Fruit fly (Drosophila melanogaster): ENCODE data around the gene RpL24.

Gene RpL24

DNA sequence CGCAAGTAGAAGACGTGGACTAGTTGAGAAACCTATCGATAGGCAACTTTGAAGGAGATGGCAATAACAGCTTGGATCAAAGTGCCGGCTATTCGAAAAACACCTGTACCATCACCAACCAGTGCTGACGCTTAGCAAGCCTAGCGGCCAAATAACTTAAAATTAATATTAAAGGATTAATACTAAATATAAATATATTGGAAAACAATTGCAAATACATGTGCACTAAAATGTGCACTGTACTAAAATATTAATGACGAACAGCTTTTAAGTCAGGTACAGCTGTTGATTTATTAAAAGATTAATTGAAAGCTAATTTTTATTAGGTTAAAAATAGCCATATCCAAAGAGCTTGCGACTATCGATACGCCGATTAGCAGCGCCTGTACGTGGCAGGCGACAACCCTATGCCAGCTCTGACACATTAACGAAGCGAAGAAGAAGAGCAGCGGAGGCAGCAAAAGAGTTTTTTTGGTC lies 16.4 kb downstream of the RpL24 start, which contains the start of the genes CG9302 and beta'COP (continued):
- TF ChIP-seq CG3919 (GFP tag; optimal IDR thresholded peaks at IDR 0.05) (no peak), CG8319 (GFP tag; optimal IDR thresholded peaks at IDR 0.05) (no peak), CG34406 (GFP tag; optimal IDR thresholded peaks at IDR 0.05) (peak; percentile 48), CG8632 (GFP tag; optimal IDR thresholded peaks at IDR 0.05) (no peak), vri (GFP tag; optimal IDR thresholded peaks at IDR 0.05) (no peak), Met (GFP tag; optimal IDR thresholded peaks at IDR 0.05) (no peak), salr (GFP tag; optimal IDR thresholded peaks at IDR 0.05) (no peak)

DNA sequence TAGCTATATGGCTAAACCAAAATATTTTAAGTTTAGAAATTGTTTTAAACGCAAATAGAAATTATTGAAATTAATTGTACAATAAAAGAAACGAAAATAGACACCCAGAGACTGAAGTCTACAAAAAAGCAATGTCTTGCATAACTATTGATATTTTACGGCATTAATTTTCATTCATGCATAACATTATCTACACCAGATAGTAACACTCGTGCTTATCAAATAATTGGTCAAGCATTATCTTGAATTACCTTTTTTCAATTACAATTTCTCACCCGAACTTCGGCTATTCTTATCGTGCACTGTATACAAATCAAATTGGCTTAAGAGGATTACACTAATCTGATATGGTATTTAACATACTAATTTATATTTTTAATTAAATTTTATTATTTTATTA lies 18.8 kb downstream of the RpL24 start:
- TF ChIP-seq CG9139 (GFP tag; optimal IDR thresholded peaks at IDR 0.05) (no peak), salr (GFP tag; optimal IDR thresholded peaks at IDR 0.05) (no peak), CG11762 (GFP tag; optimal IDR thresholded peaks at IDR 0.05; ENCODE audit: insufficient read depth) (no peak), CG15336 (GFP tag; IDR thresholded peaks at IDR 0.05) (no peak), Blimp-1 (GFP tag; optimal IDR thresholded peaks at IDR 0.05) (no peak), fd85E (GFP tag; optimal IDR thresholded peaks at IDR 0.05) (no peak), dsx (GFP tag; optimal IDR thresholded peaks at IDR 0.05; ENCODE audit: poor library complexity, severe bottlenecking) (no peak), CG10669 (GFP tag; optimal IDR thresholded peaks at IDR 0.05) (no peak), CG6854 (GFP tag; optimal IDR thresholded peaks at IDR 0.05) (no peak), eg (GFP tag; IDR thresholded peaks at IDR 0.05) (no peak), Sox15 (GFP tag; optimal IDR thresholded peaks at IDR 0.05) (no peak), CG16779 (tag; optimal IDR thresholded peaks at IDR 0.05) (no peak), CG11902 (GFP tag; optimal IDR thresholded peaks at IDR 0.05) (no peak), CG10631 (GFP tag; optimal IDR thresholded peaks at IDR 0.05) (no peak)

DNA sequence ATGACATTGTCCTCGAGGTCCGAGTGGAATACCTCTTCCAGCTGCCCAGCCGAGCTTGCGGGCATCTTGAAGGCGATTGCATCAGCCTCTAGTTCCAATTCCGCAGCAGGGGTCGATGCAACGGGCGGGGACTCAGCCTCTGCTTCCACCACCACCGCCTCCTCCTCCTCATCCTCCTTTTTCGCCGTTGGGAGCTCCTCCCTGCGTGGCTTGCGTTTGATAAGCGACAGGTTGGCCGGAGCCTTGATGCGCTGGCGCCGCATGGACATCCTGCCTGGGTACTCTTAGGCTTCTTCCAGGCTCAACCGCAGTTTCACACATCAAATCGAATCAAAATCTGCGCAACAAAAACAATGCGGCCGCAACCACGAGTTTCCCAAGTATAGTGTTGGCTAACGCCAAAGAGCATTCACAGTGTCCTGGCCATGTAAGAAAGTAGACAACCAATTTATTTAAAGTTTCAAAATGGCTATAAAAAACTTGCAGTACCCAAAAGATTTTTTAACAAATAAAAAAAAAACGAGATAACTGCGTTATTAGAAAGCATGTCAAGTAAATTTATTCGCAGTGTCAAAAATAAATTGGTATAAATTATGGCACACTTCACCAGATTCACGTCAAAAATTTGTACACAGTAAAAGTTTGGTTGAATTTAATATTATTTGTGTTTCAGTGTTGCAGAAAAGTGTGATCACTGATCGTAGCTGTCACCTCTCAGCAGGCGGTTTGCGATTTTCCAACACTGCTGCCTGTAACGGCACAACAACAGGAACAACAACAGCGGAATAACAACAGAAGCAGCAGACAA lies 21.3 kb downstream of the RpL24 start, which contains the start of the genes Bdp1 and CG6565:
Gene Bdp1 (minus strand): TSS at position 456 of the 808 bp plus-strand sequence.
Gene CG6565 (plus strand): TSS at position 585 of the 808 bp plus-strand sequence.
- TF ChIP-seq Hr38 (GFP tag; optimal IDR thresholded peaks at IDR 0.05) (peak; percentile 92), CG32006 (GFP tag; optimal IDR thresholded peaks at IDR 0.05) (peak; percentile 99), Blimp-1 (GFP tag; optimal IDR thresholded peaks at IDR 0.05) (peak; percentile 86), CG11902 (GFP tag; optimal IDR thresholded peaks at IDR 0.05) (peak; percentile 99), CG34406 (GFP tag; optimal IDR thresholded peaks at IDR 0.05) (peak; percentile 96), Sox102F (GFP tag; optimal IDR thresholded peaks at IDR 0.05) (peak; percentile 97), fd59A (GFP tag; optimal IDR thresholded peaks at IDR 0.05) (peak; percentile 94), CG10631 (GFP tag; optimal IDR thresholded peaks at IDR 0.05) (peak; percentile 99), achi (GFP tag; optimal IDR thresholded peaks at IDR 0.05) (peak; percentile 98), CG6808 (GFP tag; optimal IDR thresholded peaks at IDR 0.05) (peak; percentile 92), CG7368 (GFP tag; optimal IDR thresholded peaks at IDR 0.05) (peak; percentile 92), esn (GFP tag; optimal IDR thresholded peaks at IDR 0.05) (peak; percentile 99), OdsH (GFP tag; optimal IDR thresholded peaks at IDR 0.05) (peak; percentile 99), Met (GFP tag; optimal IDR thresholded peaks at IDR 0.05) (peak; percentile 97), CG1621 (tag; optimal IDR thresholded peaks at IDR 0.05) (peak; percentile 83), ss (GFP tag; optimal IDR thresholded peaks at IDR 0.05) (peak in 1 of 2 experiments; percentile 93), eg (GFP tag; IDR thresholded peaks at IDR 0.05) (peak; percentile 90), CG9139 (GFP tag; optimal IDR thresholded peaks at IDR 0.05) (no peak), vri (GFP tag; optimal IDR thresholded peaks at IDR 0.05) (peak; percentile 92), pdm3 (GFP tag; optimal IDR thresholded peaks at IDR 0.05) (peak; percentile 98), CG6792 (GFP tag; optimal IDR thresholded peaks at IDR 0.05) (peak; percentile 95), acj6 (GFP tag; optimal IDR thresholded peaks at IDR 0.05) (peak; percentile 99), CG15336 (GFP tag; IDR thresholded peaks at IDR 0.05) (peak; percentile 90), Eip78C (GFP tag) (peak; percentile 99), Ets21C (GFP tag; optimal IDR thresholded peaks at IDR 0.05) (peak; percentile 99), Hr39 (GFP tag; optimal IDR thresholded peaks at IDR 0.05) (peak; percentile 99), spab (GFP tag; optimal IDR thresholded peaks at IDR 0.05) (peak; percentile 90), CG8119 (GFP tag; IDR thresholded peaks at IDR 0.05) (peak; percentile 91), fd85E (GFP tag; optimal IDR thresholded peaks at IDR 0.05) (no peak), CG6854 (GFP tag; optimal IDR thresholded peaks at IDR 0.05) (peak; percentile 82), CG3919 (GFP tag; optimal IDR thresholded peaks at IDR 0.05) (peak; percentile 96), svp (GFP tag) (no peak), lz (GFP tag; optimal IDR thresholded peaks at IDR 0.05) (peak; percentile 99), net (GFP tag; optimal IDR thresholded peaks at IDR 0.05) (peak; percentile 95), salr (GFP tag; optimal IDR thresholded peaks at IDR 0.05) (peak; percentile 88 to 98), Eip75B (GFP tag; optimal IDR thresholded peaks at IDR 0.05) (peak; percentile 97), dsx (GFP tag; optimal IDR thresholded peaks at IDR 0.05; ENCODE audit: poor library complexity, severe bottlenecking) (peak; percentile 83)

Measured in whole organism, prepupa.